Fruit fly (Drosophila melanogaster): Measurements from ENCODE around the gene CG13055.

The CG13055 gene

DNA sequence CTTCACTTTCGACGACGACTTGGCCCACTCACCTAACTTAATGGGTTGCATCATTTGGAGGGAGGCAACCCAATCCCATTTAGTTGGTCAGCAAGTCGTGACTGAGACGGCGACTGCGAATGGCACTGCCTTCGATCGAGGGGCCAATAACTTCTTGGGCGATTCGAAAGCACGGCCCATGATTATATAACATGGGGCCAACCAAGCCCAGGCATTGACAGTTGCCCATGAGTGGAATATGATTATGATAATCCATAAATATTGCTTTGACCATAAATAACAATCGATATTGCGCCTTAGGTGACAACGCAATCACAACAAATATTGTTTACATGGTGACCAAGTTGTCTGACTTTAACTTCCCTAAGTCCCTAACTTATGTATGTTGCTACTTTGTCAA is 31.7 kb upstream of the CG13055 start, which contains the start of gene CG13048:
Gene CG13048, minus strand, starts transcription at position 101 of the 400 bp plus-strand sequence.
- TF ChIP-seq Sox15 (GFP tag; optimal IDR thresholded peaks at IDR 0.05) (no peak), fd85E (GFP tag; optimal IDR thresholded peaks at IDR 0.05) (no peak), dac (GFP tag; optimal IDR thresholded peaks at IDR 0.05) (no peak), CG6792 (GFP tag; optimal IDR thresholded peaks at IDR 0.05) (no peak), Sox102F (GFP tag; optimal IDR thresholded peaks at IDR 0.05) (no peak), net (GFP tag; optimal IDR thresholded peaks at IDR 0.05) (no peak), Hr38 (GFP tag; optimal IDR thresholded peaks at IDR 0.05) (no peak), achi (GFP tag; optimal IDR thresholded peaks at IDR 0.05) (no peak), dsx (GFP tag; optimal IDR thresholded peaks at IDR 0.05; ENCODE audit: poor library complexity, severe bottlenecking) (no peak), CG31627 (GFP tag; optimal IDR thresholded peaks at IDR 0.05) (no peak), esn (GFP tag; optimal IDR thresholded peaks at IDR 0.05) (no peak), CG8319 (GFP tag; optimal IDR thresholded peaks at IDR 0.05) (no peak), CG9139 (GFP tag; optimal IDR thresholded peaks at IDR 0.05) (no peak), topi (GFP tag; optimal IDR thresholded peaks at IDR 0.05) (no peak), ss (GFP tag; optimal IDR thresholded peaks at IDR 0.05) (no peak), Eip78C (GFP tag) (no peak)

DNA sequence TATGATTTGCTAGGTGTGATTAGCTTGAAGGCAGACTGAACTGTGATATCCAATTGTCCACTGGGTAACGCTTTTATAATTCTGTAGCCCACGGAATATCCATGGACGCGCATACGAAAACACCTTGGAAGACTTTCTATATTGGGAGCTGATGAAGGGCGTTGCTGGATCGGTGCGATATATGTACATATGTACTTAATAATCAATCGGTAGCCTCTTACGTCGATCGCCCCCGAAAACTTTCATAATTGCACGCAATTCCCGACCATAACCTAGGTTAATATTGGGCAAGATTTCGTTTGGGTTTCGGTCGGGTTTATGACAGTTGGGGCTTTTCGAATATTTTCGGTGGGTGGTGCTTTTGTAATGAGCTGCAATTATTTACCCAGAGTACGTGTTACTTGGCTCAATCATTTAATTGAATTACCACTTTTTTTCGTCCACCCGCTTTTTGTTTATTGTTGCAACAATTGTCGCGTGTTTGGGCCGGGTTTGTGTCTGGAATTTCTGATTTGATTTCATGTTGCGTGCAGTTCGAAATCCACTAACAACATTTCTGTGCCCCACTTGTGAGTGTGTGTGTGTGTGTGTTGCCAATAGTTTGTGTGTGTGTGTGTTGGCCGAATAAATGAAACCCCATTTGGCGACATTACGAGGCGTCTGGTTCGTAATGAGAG is 29.9 kb upstream of the CG13055 start, which contains the start of gene CG13049:
Gene CG13049, minus strand, starts transcription at position 51 of the 677 bp plus-strand sequence.
- TF ChIP-seq OdsH (GFP tag; optimal IDR thresholded peaks at IDR 0.05) = no peak
- TF ChIP-seq Eip93F (GFP tag; optimal IDR thresholded peaks at IDR 0.05) = no peak
- TF ChIP-seq ss (GFP tag; optimal IDR thresholded peaks at IDR 0.05) = peak in 1 of 2 experiments; percentile 62
- TF ChIP-seq CG11902 (GFP tag; optimal IDR thresholded peaks at IDR 0.05) = no peak
- no peak for TF ChIP-seq Sox14 (GFP tag; optimal IDR thresholded peaks at IDR 0.05)
- no peak for TF ChIP-seq Lpt (GFP tag; optimal IDR thresholded peaks at IDR 0.05)
- no peak for TF ChIP-seq CG1621 (tag; optimal IDR thresholded peaks at IDR 0.05)
- no peak for TF ChIP-seq CG3919 (GFP tag; optimal IDR thresholded peaks at IDR 0.05)

DNA sequence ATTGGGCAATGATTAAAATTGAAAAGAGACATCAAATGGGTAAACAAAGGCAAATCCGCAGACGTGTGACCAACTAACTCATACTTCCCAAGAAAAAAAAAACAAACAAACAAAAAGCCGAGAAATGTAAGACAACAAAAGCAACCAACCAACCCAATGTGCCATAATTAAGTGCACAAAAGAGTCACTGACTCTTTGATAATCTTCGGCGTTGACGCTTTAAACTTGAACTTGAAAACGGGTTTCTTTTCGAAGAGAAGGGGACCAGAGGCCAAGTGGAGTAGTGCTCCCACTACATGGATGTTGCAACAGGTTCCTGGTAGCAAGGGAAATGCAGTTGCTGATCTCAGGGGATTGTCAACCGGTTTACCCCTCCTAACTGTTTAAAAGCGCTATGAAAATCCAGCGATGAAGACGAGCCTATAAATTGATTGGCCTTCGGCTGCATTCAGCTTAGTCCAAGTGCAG is 27.9 kb upstream of the CG13055 start, which contains the start of gene CG13064:
Gene CG13064, plus strand, starts transcription at position 418 of the 468 bp plus-strand sequence.
- TF ChIP-seq Lpt (GFP tag; optimal IDR thresholded peaks at IDR 0.05) = peak; percentile 8
- peak; percentile 55 for TF ChIP-seq dsx (GFP tag; optimal IDR thresholded peaks at IDR 0.05; ENCODE audit: poor library complexity, severe bottlenecking)
- TF ChIP-seq CG7368 (GFP tag; optimal IDR thresholded peaks at IDR 0.05) = no peak
- TF ChIP-seq ss (GFP tag; optimal IDR thresholded peaks at IDR 0.05) = peak in 1 of 2 experiments; percentile 63
- TF ChIP-seq Sox102F (GFP tag; optimal IDR thresholded peaks at IDR 0.05) = peak; percentile 19
- TF ChIP-seq Eip78C (GFP tag) = peak; percentile 53
- peak; percentile 47 for TF ChIP-seq Eip75B (GFP tag; optimal IDR thresholded peaks at IDR 0.05)
- TF ChIP-seq CG10669 (GFP tag; optimal IDR thresholded peaks at IDR 0.05) = no peak

DNA sequence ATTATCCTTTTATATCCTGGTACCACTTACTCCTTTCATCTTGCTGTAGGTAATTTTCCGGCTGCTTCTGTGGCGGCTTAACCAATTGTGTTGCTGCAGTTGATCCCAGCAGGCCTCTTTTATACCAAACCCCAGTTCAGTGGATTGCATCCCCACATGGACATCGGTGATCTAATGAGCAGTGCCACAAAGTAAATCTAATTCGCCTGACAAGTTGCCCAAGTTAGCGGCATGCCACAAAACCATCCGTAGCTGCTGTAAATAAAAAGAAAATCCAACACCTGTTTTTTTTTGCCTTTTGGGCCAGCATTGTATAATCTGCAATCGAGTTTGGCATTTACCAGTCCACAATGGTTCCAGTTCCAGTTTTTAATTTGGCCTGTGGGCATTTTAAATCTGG is 27.0 kb upstream of the CG13055 start, which contains the start of gene CG13050:
Gene CG13050, minus strand, starts transcription at position 101 of the 400 bp plus-strand sequence.
- TF ChIP-seq CG9139 (GFP tag; optimal IDR thresholded peaks at IDR 0.05) = no peak
- TF ChIP-seq fkh (GFP tag; optimal IDR thresholded peaks at IDR 0.05) = no peak
- TF ChIP-seq CG31627 (GFP tag; optimal IDR thresholded peaks at IDR 0.05) = no peak
- TF ChIP-seq CG10631 (GFP tag; optimal IDR thresholded peaks at IDR 0.05) = no peak
- no peak for TF ChIP-seq dsx (GFP tag; optimal IDR thresholded peaks at IDR 0.05; ENCODE audit: poor library complexity, severe bottlenecking)
- no peak for TF ChIP-seq CG3032 (tag; optimal IDR thresholded peaks at IDR 0.05)
- no peak for TF ChIP-seq Sox14 (GFP tag; optimal IDR thresholded peaks at IDR 0.05)
- no peak for TF ChIP-seq CG15336 (GFP tag; IDR thresholded peaks at IDR 0.05)
- TF ChIP-seq CG16779 (tag; optimal IDR thresholded peaks at IDR 0.05) = no peak
- no peak for TF ChIP-seq CG11902 (GFP tag; optimal IDR thresholded peaks at IDR 0.05)
- no peak for TF ChIP-seq Eip78C (GFP tag)
- no peak for TF ChIP-seq CG6276 (GFP tag; optimal IDR thresholded peaks at IDR 0.05)
- no peak for TF ChIP-seq CG11294 (GFP tag; IDR thresholded peaks at IDR 0.05)
- TF ChIP-seq lz (GFP tag; optimal IDR thresholded peaks at IDR 0.05) = no peak
- no peak for TF ChIP-seq CG7368 (GFP tag; optimal IDR thresholded peaks at IDR 0.05)
- TF ChIP-seq net (GFP tag; optimal IDR thresholded peaks at IDR 0.05) = no peak
- no peak for TF ChIP-seq CG4318 (GFP tag; optimal IDR thresholded peaks at IDR 0.05)
- no peak for TF ChIP-seq topi (GFP tag; optimal IDR thresholded peaks at IDR 0.05)
- TF ChIP-seq Ets21C (GFP tag; optimal IDR thresholded peaks at IDR 0.05) = no peak
- no peak for TF ChIP-seq acj6 (GFP tag; optimal IDR thresholded peaks at IDR 0.05)

All from whole organism, prepupa.